Worm (Caenorhabditis elegans): ENCODE data around the gene K02D10.1.

The K02D10.1 gene

ce11 chrIII:8780473-8780872 lies 11.1 kb downstream of the K02D10.1 start:
- TF ChIP-seq sea-1 (GFP tag; conservative IDR thresholded peaks at IDR 0.05) (no peak), F13C5.2 (tag; optimal IDR thresholded peaks at IDR 0.05) (no peak), flt-1 (GFP tag; IDR thresholded peaks at IDR 0.05) (no peak), pes-1 (GFP tag; IDR thresholded peaks at IDR 0.05) (no peak), scrt-1 (GFP tag; IDR thresholded peaks at IDR 0.05) (no peak), aly-1 (tag; optimal IDR thresholded peaks at IDR 0.05) (no peak), tbx-11 (GFP tag; IDR thresholded peaks at IDR 0.05) (no peak), hmbx-1 (tag; optimal IDR thresholded peaks at IDR 0.05) (no peak), B0310.2 (tag; optimal IDR thresholded peaks at IDR 0.05) (no peak), tra-4 (tag; optimal IDR thresholded peaks at IDR 0.05) (no peak)

ce11 chrIII:8782080-8782479 lies 12.7 kb downstream of the K02D10.1 start:
- TF ChIP-seq ets-7 (tag; optimal IDR thresholded peaks at IDR 0.05) (no peak), tbx-37 (GFP tag; conservative IDR thresholded peaks at IDR 0.05) (no peak), hmg-4 (GFP tag; optimal IDR thresholded peaks at IDR 0.05) (no peak), hmbx-1 (tag; optimal IDR thresholded peaks at IDR 0.05) (no peak), B0310.2 (tag; optimal IDR thresholded peaks at IDR 0.05) (no peak), pes-1 (GFP tag; IDR thresholded peaks at IDR 0.05) (no peak), ceh-36 (tag; optimal IDR thresholded peaks at IDR 0.05) (no peak), aly-1 (tag; optimal IDR thresholded peaks at IDR 0.05) (no peak), hnd-1 (tag; optimal IDR thresholded peaks at IDR 0.05) (no peak), ceh-13 (GFP tag; optimal IDR thresholded peaks at IDR 0.05) (no peak), scrt-1 (GFP tag; IDR thresholded peaks at IDR 0.05) (no peak)

ce11 chrIII:8782744-8783143 lies 13.4 kb downstream of the K02D10.1 start:
- TF ChIP-seq ceh-36 (tag; optimal IDR thresholded peaks at IDR 0.05) (no peak), tbx-37 (GFP tag; conservative IDR thresholded peaks at IDR 0.05) (no peak)

- no peak for TF ChIP-seq pes-1 (GFP tag; IDR thresholded peaks at IDR 0.05)
- TF ChIP-seq B0310.2 (tag; optimal IDR thresholded peaks at IDR 0.05): no peak
- no peak for TF ChIP-seq ceh-13 (GFP tag; optimal IDR thresholded peaks at IDR 0.05)
- TF ChIP-seq ets-7 (tag; optimal IDR thresholded peaks at IDR 0.05): no peak
- TF ChIP-seq tbx-37 (GFP tag; conservative IDR thresholded peaks at IDR 0.05): no peak
- TF ChIP-seq hmbx-1 (tag; optimal IDR thresholded peaks at IDR 0.05): no peak
- no peak for TF ChIP-seq sea-1 (GFP tag; conservative IDR thresholded peaks at IDR 0.05)
- no peak for TF ChIP-seq ama-1 (optimal IDR thresholded peaks at IDR 0.05)
- no peak for TF ChIP-seq flt-1 (GFP tag; IDR thresholded peaks at IDR 0.05)
- no peak for TF ChIP-seq F13C5.2 (tag; optimal IDR thresholded peaks at IDR 0.05)
- TF ChIP-seq tbx-11 (GFP tag; IDR thresholded peaks at IDR 0.05): no peak
- TF ChIP-seq ceh-36 (tag; optimal IDR thresholded peaks at IDR 0.05): no peak
- no peak for TF ChIP-seq aly-1 (tag; optimal IDR thresholded peaks at IDR 0.05)
- TF ChIP-seq scrt-1 (GFP tag; IDR thresholded peaks at IDR 0.05): no peak
Measured at ce11 chrIII:8784500-8784899, 15.2 kb downstream of the K02D10.1 start.

ce11 chrIII:8785426-8785825 lies 16.1 kb downstream of the K02D10.1 start:
- TF ChIP-seq ceh-36 (tag; optimal IDR thresholded peaks at IDR 0.05) (no peak), scrt-1 (GFP tag; IDR thresholded peaks at IDR 0.05) (no peak), B0310.2 (tag; optimal IDR thresholded peaks at IDR 0.05) (no peak), ceh-13 (GFP tag; optimal IDR thresholded peaks at IDR 0.05) (no peak)

- TF ChIP-seq tbx-37 (GFP tag; conservative IDR thresholded peaks at IDR 0.05): no peak
Measured at ce11 chrIII:8786077-8786476, 16.7 kb downstream of the K02D10.1 start, which contains the start of gene K02D10.8. Gene K02D10.8 (plus strand): TSS chrIII:8786377.

ce11 chrIII:8788690-8789089 lies 19.4 kb downstream of the K02D10.1 start:
- TF ChIP-seq B0310.2 (tag; optimal IDR thresholded peaks at IDR 0.05): no peak
- no peak for TF ChIP-seq ceh-13 (GFP tag; optimal IDR thresholded peaks at IDR 0.05)

- TF ChIP-seq flt-1 (GFP tag; IDR thresholded peaks at IDR 0.05) (no peak), sea-1 (GFP tag; conservative IDR thresholded peaks at IDR 0.05) (no peak), ama-1 (optimal IDR thresholded peaks at IDR 0.05) (no peak), ceh-36 (tag; optimal IDR thresholded peaks at IDR 0.05) (no peak), hnd-1 (tag; optimal IDR thresholded peaks at IDR 0.05) (no peak), tbx-37 (GFP tag; conservative IDR thresholded peaks at IDR 0.05) (no peak), hmg-4 (GFP tag; optimal IDR thresholded peaks at IDR 0.05) (no peak), ets-7 (tag; optimal IDR thresholded peaks at IDR 0.05) (no peak), ceh-13 (GFP tag; optimal IDR thresholded peaks at IDR 0.05) (no peak), pes-1 (GFP tag; IDR thresholded peaks at IDR 0.05) (no peak), tra-4 (tag; optimal IDR thresholded peaks at IDR 0.05) (no peak), F13C5.2 (tag; optimal IDR thresholded peaks at IDR 0.05) (no peak), B0310.2 (tag; optimal IDR thresholded peaks at IDR 0.05) (no peak), tbx-11 (GFP tag; IDR thresholded peaks at IDR 0.05) (no peak)
Measured at ce11 chrIII:8791235-8791634, 21.9 kb downstream of the K02D10.1 start, which contains the start of the genes zfp-1 and F54F2.14. Gene zfp-1 (plus strand): TSS chrIII:8791535. Gene F54F2.14 (plus strand): TSS chrIII:8791546.

ce11 chrIII:8792251-8792650 lies 22.9 kb downstream of the K02D10.1 start, which contains the start of gene ztf-1:
Gene ztf-1 (minus strand): TSS chrIII:8792351.
- TF ChIP-seq hmbx-1 (tag; optimal IDR thresholded peaks at IDR 0.05): no peak
- no peak for TF ChIP-seq tbx-11 (GFP tag; IDR thresholded peaks at IDR 0.05)
- TF ChIP-seq ama-1 (optimal IDR thresholded peaks at IDR 0.05): no peak
- TF ChIP-seq ceh-36 (tag; optimal IDR thresholded peaks at IDR 0.05): no peak
- TF ChIP-seq hmg-4 (GFP tag; optimal IDR thresholded peaks at IDR 0.05): no peak
- no peak for TF ChIP-seq F13C5.2 (tag; optimal IDR thresholded peaks at IDR 0.05)
- no peak for TF ChIP-seq B0310.2 (tag; optimal IDR thresholded peaks at IDR 0.05)
- no peak for TF ChIP-seq pes-1 (GFP tag; IDR thresholded peaks at IDR 0.05)
- TF ChIP-seq ceh-13 (GFP tag; optimal IDR thresholded peaks at IDR 0.05): no peak
- TF ChIP-seq hnd-1 (tag; optimal IDR thresholded peaks at IDR 0.05): no peak
- TF ChIP-seq scrt-1 (GFP tag; IDR thresholded peaks at IDR 0.05): no peak
- TF ChIP-seq ets-7 (tag; optimal IDR thresholded peaks at IDR 0.05): no peak
